Fruit fly (Drosophila melanogaster) whole organism, embryonic: ENCODE measurements around the gene mgr.

Source experiments
- ATbp ChIP-seq: fragments of 200-800 bp; sonication (Bioruptor generic); optimal IDR thresholded peaks from 2 replicates; lab custom pipeline; 2017; ENCODE audit warnings: missing biosample characterization, mild to moderate bottlenecking, missing genetic modification characterization, missing genetic modification reagents
- CG10209 ChIP-seq: fragments of 200-800 bp; sonication (Bioruptor generic); optimal IDR thresholded peaks from 3 replicates; lab custom pipeline; 2017; ENCODE audit warnings: missing biosample characterization, mild to moderate bottlenecking, missing genetic modification characterization, missing genetic modification reagents
- CG1024 ChIP-seq: fragments of 200-800 bp; sonication (Bioruptor generic); IDR thresholded peaks from 2 replicates; pipeline ENCODE4 v1.3.6; 2022; ENCODE audit warnings: missing biosample characterization, missing genetic modification characterization
- CG13424 ChIP-seq: fragments of 200-800 bp; sonication (Bioruptor generic); optimal IDR thresholded peaks from 2 replicates; lab custom pipeline; 2019; ENCODE audit warnings: missing biosample characterization, mild to moderate bottlenecking, missing genetic modification characterization, moderate library complexity
- CG14014 ChIP-seq: fragments of 200-800 bp; sonication (Bioruptor generic); IDR thresholded peaks from 2 replicates; pipeline ENCODE4 v1.3.6; 2022; ENCODE audit warnings: missing biosample characterization, missing genetic modification characterization
- CG15514 ChIP-seq: fragments of 200-800 bp; sonication (Bioruptor generic); optimal IDR thresholded peaks from 3 replicates; lab custom pipeline; 2017; ENCODE audit warnings: missing biosample characterization, missing genetic modification characterization, mild to moderate bottlenecking, moderate library complexity, missing genetic modification reagents
- CG17361 ChIP-seq: fragments of 200-800 bp; sonication (Bioruptor generic); IDR thresholded peaks from 3 replicates; pipeline ENCODE4 v1.3.6; 2022; ENCODE audit warnings: missing biosample characterization, missing genetic modification characterization
- CG2129 ChIP-seq: fragments of 200-800 bp; sonication (Bioruptor generic); IDR thresholded peaks from 2 replicates; pipeline ENCODE4 v1.3.6; 2022; ENCODE audit warnings: missing biosample characterization, missing genetic modification characterization; ENCODE audit not compliant: partially characterized antibody
- CG2678 ChIP-seq: fragments of 200-800 bp; sonication (Bioruptor generic); optimal IDR thresholded peaks from 3 replicates; lab custom pipeline; 2019; ENCODE audit warnings: missing biosample characterization, mild to moderate bottlenecking, missing genetic modification characterization, moderate library complexity
- CG2712 ChIP-seq: fragments of 200-800 bp; optimal IDR thresholded peaks from 3 replicates; lab custom pipeline; 2019; ENCODE audit warnings: missing biosample characterization, mild to moderate bottlenecking, missing genetic modification characterization, moderate library complexity
- CG30403 ChIP-seq: fragments of 200-800 bp; sonication (Bioruptor generic); optimal IDR thresholded peaks from 3 replicates; lab custom pipeline; 2016; ENCODE audit warnings: missing biosample characterization, missing genetic modification characterization
- CG32532 ChIP-seq: fragments of 200-800 bp; sonication (Bioruptor generic); IDR thresholded peaks from 2 replicates; pipeline ENCODE4 v1.3.6; 2022; ENCODE audit warnings: missing biosample characterization, missing genetic modification characterization
- CG34376 ChIP-seq: fragments of 200-800 bp; sonication (Bioruptor generic); optimal IDR thresholded peaks from 2 replicates; lab custom pipeline; 2018; ENCODE audit warnings: missing biosample characterization, mild to moderate bottlenecking, missing genetic modification characterization
- CG4328 ChIP-seq: fragments of 200-800 bp; sonication (Bioruptor generic); optimal IDR thresholded peaks from 3 replicates; lab custom pipeline; 2017; ENCODE audit warnings: missing biosample characterization, missing genetic modification reagents, missing genetic modification characterization
- CG6254 ChIP-seq: fragments of 200-800 bp; sonication (Bioruptor generic); optimal IDR thresholded peaks from 3 replicates; lab custom pipeline; 2017; ENCODE audit warnings: mild to moderate bottlenecking, missing biosample characterization, missing genetic modification reagents, missing genetic modification characterization
- CG6765 ChIP-seq: fragments of 200-800 bp; sonication (Bioruptor generic); optimal IDR thresholded peaks from 3 replicates; lab custom pipeline; 2017; ENCODE audit warnings: missing biosample characterization, mild to moderate bottlenecking, missing genetic modification characterization
- CG6791 ChIP-seq: fragments of 200-800 bp; sonication (Bioruptor generic); IDR thresholded peaks from 3 replicates; pipeline ENCODE4 v1.3.6; 2022; ENCODE audit warnings: missing biosample characterization, missing genetic modification characterization; ENCODE audit not compliant: partially characterized antibody
- CG6813 ChIP-seq: fragments of 200-800 bp; sonication (Bioruptor generic); optimal IDR thresholded peaks from 2 replicates; lab custom pipeline; 2017; ENCODE audit warnings: missing biosample characterization, missing genetic modification characterization, mild to moderate bottlenecking, moderate library complexity, missing genetic modification reagents
- CG8281 ChIP-seq: fragments of 200-800 bp; sonication (Bioruptor generic); optimal IDR thresholded peaks from 2 replicates; lab custom pipeline; 2018; ENCODE audit warnings: missing biosample characterization, mild to moderate bottlenecking, missing genetic modification characterization, moderate library complexity
- CG8388 ChIP-seq: fragments of 200-800 bp; sonication (Bioruptor generic); optimal IDR thresholded peaks from 2 replicates; lab custom pipeline; 2019; ENCODE audit warnings: missing biosample characterization, mild to moderate bottlenecking, missing genetic modification characterization, moderate library complexity
- CG9609 ChIP-seq: fragments of 200-800 bp; sonication (Bioruptor generic); optimal IDR thresholded peaks from 3 replicates; lab custom pipeline; 2016; ENCODE audit warnings: missing biosample characterization, missing genetic modification characterization
- CTCF ChIP-seq: fragments of 200-800 bp; sonication (Bioruptor generic); optimal IDR thresholded peaks from 2 replicates; lab custom pipeline; 2017; ENCODE audit warnings: missing biosample characterization, mild to moderate bottlenecking, missing genetic modification characterization, moderate library complexity
- D19B ChIP-seq: fragments of 200-800 bp; sonication (Bioruptor generic); optimal IDR thresholded peaks from 2 replicates; lab custom pipeline; 2017; ENCODE audit warnings: missing biosample characterization, mild to moderate bottlenecking, missing genetic modification characterization
- Dll ChIP-seq: fragments of 200-800 bp; sonication (Bioruptor generic); IDR thresholded peaks from 4 replicates; pipeline ENCODE4 v1.3.6; 2022; ENCODE audit warnings: missing biosample characterization, missing genetic modification characterization; ENCODE audit not compliant: partially characterized antibody
- Dref ChIP-seq: fragments of 200-800 bp; sonication (Bioruptor generic); IDR thresholded peaks from 2 replicates; pipeline ENCODE4 v1.3.6; 2022; ENCODE audit warnings: missing biosample characterization, missing genetic modification characterization
- Drgx ChIP-seq: fragments of 200-800 bp; sonication (Bioruptor generic); IDR thresholded peaks from 2 replicates; pipeline ENCODE4 v1.3.6; 2022; ENCODE audit warnings: missing biosample characterization, missing genetic modification characterization
- Gsc ChIP-seq: fragments of 200-800 bp; sonication (Bioruptor generic); IDR thresholded peaks from 2 replicates; pipeline ENCODE4 v1.3.6; 2022; ENCODE audit warnings: missing biosample characterization, missing genetic modification characterization
- H15 ChIP-seq: fragments of 200-800 bp; sonication (Bioruptor generic); IDR thresholded peaks from 3 replicates; pipeline ENCODE4 v1.3.6; 2022; ENCODE audit warnings: missing biosample characterization, missing genetic modification characterization
- Hr39 ChIP-seq: fragments of >200 bp; optimal IDR thresholded peaks from 2 replicates; lab custom pipeline; 2017
- MESR4 ChIP-seq: fragments of 200-800 bp; sonication (Bioruptor generic); optimal IDR thresholded peaks from 2 replicates; lab custom pipeline; 2018; ENCODE audit warnings: missing biosample characterization, mild to moderate bottlenecking, missing genetic modification characterization, moderate library complexity
- Myb ChIP-seq: fragments of 200-800 bp; sonication (Bioruptor generic); optimal IDR thresholded peaks from 2 replicates; lab custom pipeline; 2016; ENCODE audit warnings: missing biosample characterization, missing genetic modification characterization
- NfI ChIP-seq: fragments of 200-800 bp; sonication (Bioruptor generic); optimal IDR thresholded peaks from 3 replicates; lab custom pipeline; 2018; ENCODE audit warnings: missing biosample characterization, mild to moderate bottlenecking, missing genetic modification characterization, moderate library complexity
- Tbp ChIP-seq: fragments of >200 bp; optimal IDR thresholded peaks from 2 replicates; lab custom pipeline; 2018; ENCODE audit warnings: missing biosample characterization, missing genetic modification characterization
- chinmo ChIP-seq: fragments of 200-800 bp; sonication (Bioruptor generic); IDR thresholded peaks from 4 replicates; pipeline ENCODE4 v1.3.6; 2022; ENCODE audit warnings: missing biosample characterization, missing genetic modification characterization; ENCODE audit not compliant: partially characterized antibody
- dysf ChIP-seq: fragments of 200-800 bp; sonication (Bioruptor generic); IDR thresholded peaks from 3 replicates; pipeline ENCODE4 v1.3.6; 2022; ENCODE audit warnings: missing biosample characterization, missing genetic modification characterization
- ems ChIP-seq: fragments of 200-800 bp; sonication (Bioruptor generic); optimal IDR thresholded peaks from 3 replicates; lab custom pipeline; 2016; ENCODE audit warnings: missing biosample characterization, missing genetic modification characterization
- kni ChIP-seq: fragments of 200-800 bp; sonication (Bioruptor generic); optimal IDR thresholded peaks from 3 replicates; lab custom pipeline; 2017; ENCODE audit warnings: mild to moderate bottlenecking, missing biosample characterization, missing genetic modification reagents, missing genetic modification characterization
- lilli ChIP-seq: fragments of 200-800 bp; sonication (Bioruptor generic); optimal IDR thresholded peaks from 3 replicates; lab custom pipeline; 2016; ENCODE audit warnings: missing biosample characterization, missing genetic modification characterization
- lola ChIP-seq, 3 experiments: fragments of >200 bp in 2 of 3; fragments of 200-800 bp in 1 of 3; sonication (Bioruptor generic) in 1 of 3; optimal IDR thresholded peaks; 2 replicates each; lab custom pipeline; 2017 to 2019; ENCODE audit warnings: missing biosample characterization in 3 of 3, missing genetic modification characterization in 3 of 3, mild to moderate bottlenecking in 1 of 3, moderate library complexity in 1 of 3
- maf-S ChIP-seq: fragments of 200-800 bp; sonication (Bioruptor generic); optimal IDR thresholded peaks from 2 replicates; lab custom pipeline; 2016; ENCODE audit warnings: missing biosample characterization, missing genetic modification characterization
- nerfin-1 ChIP-seq: fragments of 200-800 bp; sonication (Bioruptor generic); optimal IDR thresholded peaks from 3 replicates; lab custom pipeline; 2019; ENCODE audit warnings: missing biosample characterization, mild to moderate bottlenecking, missing genetic modification characterization, moderate library complexity
- odd ChIP-seq: fragments of 200-800 bp; sonication (Bioruptor generic); optimal IDR thresholded peaks from 2 replicates; lab custom pipeline; 2017; ENCODE audit warnings: missing biosample characterization, mild to moderate bottlenecking, missing genetic modification characterization
- otp ChIP-seq: fragments of 200-800 bp; sonication (Bioruptor generic); IDR thresholded peaks from 3 replicates; pipeline ENCODE4, ENCODE4 v1.3.6; 2022; ENCODE audit warnings: missing biosample characterization, missing genetic modification characterization
- repo ChIP-seq: fragments of 200-800 bp; sonication (Bioruptor generic); optimal IDR thresholded peaks from 2 replicates; lab custom pipeline; 2016; ENCODE audit warnings: missing biosample characterization, missing genetic modification characterization
- ssp ChIP-seq: fragments of 200-800 bp; sonication (Bioruptor generic); IDR thresholded peaks from 2 replicates; pipeline ENCODE4 v1.3.6; 2022; ENCODE audit warnings: missing biosample characterization, missing genetic modification characterization
- tap ChIP-seq: fragments of 200-800 bp; optimal IDR thresholded peaks from 3 replicates; lab custom pipeline; 2019; ENCODE audit warnings: missing biosample characterization, mild to moderate bottlenecking, missing genetic modification characterization, moderate library complexity
- twi ChIP-seq: fragments of 200-800 bp; optimal IDR thresholded peaks from 2 replicates; lab custom pipeline; 2019; ENCODE audit warnings: missing biosample characterization, mild to moderate bottlenecking, missing genetic modification characterization, moderate library complexity
- vnd ChIP-seq: fragments of 200-800 bp; sonication (Bioruptor generic); IDR thresholded peaks from 3 replicates; pipeline ENCODE4 v1.3.6; 2022; ENCODE audit warnings: missing biosample characterization, missing genetic modification characterization; ENCODE audit not compliant: partially characterized antibody
- wdn ChIP-seq: fragments of 200-800 bp; sonication (Bioruptor generic); IDR thresholded peaks from 2 replicates; pipeline ENCODE4 v1.3.6; 2022; ENCODE audit warnings: missing biosample characterization, missing genetic modification characterization
- z ChIP-seq: fragments of 200-800 bp; sonication (Bioruptor generic); IDR thresholded peaks from 3 replicates; pipeline ENCODE4 v1.3.6; 2022; ENCODE audit warnings: missing biosample characterization, missing genetic modification characterization

The mgr gene

dm6 chr3R:11435537-11436234 lies 26.0 kb upstream of the mgr start, which contains the start of the genes Exd2 and CG5281 (continued):
- peak; percentile 47 for TF ChIP-seq twi (tag; lab: Kevin White, UChicago)
- TF ChIP-seq CG10209 (GFP tag; lab: Kevin White, UChicago) = peak; percentile 42
- TF ChIP-seq kni = peak; percentile 54
- TF ChIP-seq Drgx (GFP tag; lab: Robert Waterston, UW) = no peak
- peak; percentile 24 for TF ChIP-seq CG34376
- no peak for TF ChIP-seq Tbp (GFP tag; lab: Kevin White, UChicago)
- no peak for TF ChIP-seq CG32532 (GFP tag; lab: Robert Waterston, UW)
- TF ChIP-seq CG17361 (GFP tag; lab: Robert Waterston, UW) = peak; percentile 64; the same call in 2 of the 3 replicates
- peak; percentile 40; the same call in 1 of the 2 replicates for TF ChIP-seq Dref
- no peak for TF ChIP-seq ems (GFP tag; lab: Kevin White, UChicago)
- TF ChIP-seq Dll (GFP tag; lab: Robert Waterston, UW) = peak; percentile 65; the same call in 3 of the 4 replicates
- TF ChIP-seq nerfin-1 (tag; lab: Kevin White, UChicago) = peak; percentile 48
- peak in 1 of 3 experiments; percentile 46 for TF ChIP-seq lola (GFP tag; optimal IDR thresholded peaks at IDR 0.05; lab: Kevin White, UChicago)
- TF ChIP-seq Hr39 (lab: Kevin White, UChicago) = no peak
- no peak for TF ChIP-seq Gsc (GFP tag; lab: Robert Waterston, UW)
- peak; percentile 5 for TF ChIP-seq maf-S (GFP tag; lab: Kevin White, UChicago)
- TF ChIP-seq Myb (GFP tag; lab: Kevin White, UChicago) = peak; percentile 95
- TF ChIP-seq MESR4 (GFP tag; lab: Kevin White, UChicago) = peak; percentile 43
- TF ChIP-seq z (GFP tag; lab: Robert Waterston, UW) = no peak
- no peak for TF ChIP-seq odd
- TF ChIP-seq H15 = no peak
- no peak for TF ChIP-seq CG6791 (GFP tag; lab: Robert Waterston, UW)
- TF ChIP-seq CG6254 = peak; percentile 4
- TF ChIP-seq D19B (GFP tag; lab: Kevin White, UChicago) = no peak
- TF ChIP-seq otp (GFP tag; lab: Robert Waterston, UW) = 0 out of 3 replicates have a peak, but pooled peaks have one; percentile 7
- TF ChIP-seq CG2129 (GFP tag; lab: Robert Waterston, UW) = no peak
- TF ChIP-seq CG1024 (GFP tag; lab: Robert Waterston, UW) = no peak
- peak; percentile 12 for TF ChIP-seq CG6765
- TF ChIP-seq CG13424 (tag; lab: Kevin White, UChicago) = peak; percentile 66
- TF ChIP-seq CG6813 (GFP tag; lab: Kevin White, UChicago) = no peak
- TF ChIP-seq lilli (GFP tag; lab: Kevin White, UChicago) = peak; percentile 77
- TF ChIP-seq ssp = no peak
- no peak for TF ChIP-seq CG14014 (GFP tag; lab: Robert Waterston, UW)
- peak; percentile 38; the same call in 1 of the 3 replicates for TF ChIP-seq dysf
- peak; percentile 35 for TF ChIP-seq repo (GFP tag; lab: Kevin White, UChicago)
- TF ChIP-seq CG8281 (tag; lab: Kevin White, UChicago) = no peak
- TF ChIP-seq CG15514 (GFP tag; lab: Kevin White, UChicago) = peak; percentile 74
- TF ChIP-seq tap (tag; lab: Kevin White, UChicago) = no peak
- TF ChIP-seq wdn (GFP tag; lab: Robert Waterston, UW) = no peak
- TF ChIP-seq ATbp (GFP tag; lab: Kevin White, UChicago) = no peak
- TF ChIP-seq NfI = peak; percentile 71
- TF ChIP-seq CG30403 (GFP tag; lab: Kevin White, UChicago) = peak; percentile 68
- no peak for TF ChIP-seq vnd (GFP tag; lab: Robert Waterston, UW)
- TF ChIP-seq CG9609 (GFP tag; lab: Kevin White, UChicago) = peak; percentile 37
- no peak for TF ChIP-seq CG2678 (tag; lab: Kevin White, UChicago)
- peak; percentile 39 for TF ChIP-seq CG8388 (GFP tag; lab: Kevin White, UChicago)
- TF ChIP-seq CTCF (GFP tag; lab: Kevin White, UChicago) = peak; percentile 13
- peak; percentile 47 for TF ChIP-seq CG2712 (tag; lab: Kevin White, UChicago)
- no peak for TF ChIP-seq chinmo (GFP tag; lab: Robert Waterston, UW)
- TF ChIP-seq CG4328 = peak; percentile 53
